Fruit fly (Drosophila melanogaster) whole organism, embryonic: ENCODE measurements around the gene IntS9.

Experiments used
- CG11723 ChIP-seq: fragments of 200-800 bp; sonication (Bioruptor generic); optimal IDR thresholded peaks from 2 replicates; lab custom pipeline; 2017; ENCODE audit warnings: missing biosample characterization, mild to moderate bottlenecking, missing genetic modification characterization
- CG13287 ChIP-seq: fragments of 200-800 bp; sonication (Bioruptor generic); IDR thresholded peaks from 2 replicates; pipeline ENCODE4 v1.3.6; 2022; ENCODE audit warnings: missing biosample characterization, missing genetic modification characterization; ENCODE audit not compliant: partially characterized antibody
- CG17912 ChIP-seq: fragments of 200-800 bp; sonication (Bioruptor generic); optimal IDR thresholded peaks from 2 replicates; lab custom pipeline; 2018; ENCODE audit warnings: missing biosample characterization, mild to moderate bottlenecking, missing genetic modification characterization
- CHES-1-like ChIP-seq: fragments of 200-800 bp; sonication (Bioruptor generic); optimal IDR thresholded peaks from 2 replicates; lab custom pipeline; 2016; ENCODE audit warnings: missing biosample characterization, missing genetic modification characterization
- H15 ChIP-seq: fragments of 200-800 bp; sonication (Bioruptor generic); IDR thresholded peaks from 3 replicates; pipeline ENCODE4 v1.3.6; 2022; ENCODE audit warnings: missing biosample characterization, missing genetic modification characterization
- Hmr ChIP-seq: fragments of 200-800 bp; sonication (Bioruptor generic); optimal IDR thresholded peaks from 3 replicates; lab custom pipeline; 2017; ENCODE audit warnings: mild to moderate bottlenecking, missing biosample characterization, missing genetic modification reagents, missing genetic modification characterization
- NFAT ChIP-seq: fragments of 200-800 bp; sonication (Bioruptor generic); IDR thresholded peaks from 2 replicates; pipeline ENCODE4 v1.3.6; 2022; ENCODE audit warnings: missing biosample characterization, missing genetic modification characterization
- dmrt11E ChIP-seq: fragments of 200-800 bp; sonication (Bioruptor generic); optimal IDR thresholded peaks from 3 replicates; lab custom pipeline; 2018; ENCODE audit warnings: missing biosample characterization, mild to moderate bottlenecking, missing genetic modification characterization, moderate library complexity
- p53 ChIP-seq: fragments of 200-800 bp; sonication (Bioruptor generic); optimal IDR thresholded peaks from 2 replicates; lab custom pipeline; 2016; ENCODE audit warnings: missing biosample characterization, missing genetic modification characterization
- ranshi ChIP-seq: fragments of 200-800 bp; sonication (Bioruptor generic); IDR thresholded peaks from 2 replicates; pipeline ENCODE4 v1.3.6; 2022; ENCODE audit warnings: missing biosample characterization, missing genetic modification characterization
- scrt ChIP-seq: fragments of 200-800 bp; sonication (Bioruptor generic); optimal IDR thresholded peaks from 2 replicates; lab custom pipeline; 2018; ENCODE audit warnings: missing biosample characterization, mild to moderate bottlenecking, missing genetic modification characterization, moderate library complexity
- zf30C ChIP-seq: fragments of 200-800 bp; sonication (Bioruptor generic); optimal IDR thresholded peaks from 3 replicates; lab custom pipeline; 2018; ENCODE audit warnings: missing biosample characterization, mild to moderate bottlenecking, missing genetic modification characterization

dm6 chr3L:16145931-16146538 is 40.6 kb upstream of the IntS9 start:
- TF ChIP-seq NFAT (no peak), ranshi (GFP tag; lab: Robert Waterston, UW) (no peak), CG13287 (GFP tag; lab: Robert Waterston, UW) (no peak), CG11723 (GFP tag; lab: Kevin White, UChicago) (no peak), H15 (GFP tag; lab: Robert Waterston, UW) (no peak), dmrt11E (tag; lab: Kevin White, UChicago) (no peak), CG17912 (GFP tag; lab: Kevin White, UChicago) (no peak), Hmr (no peak), CHES-1-like (no peak), scrt (GFP tag; lab: Kevin White, UChicago) (no peak), p53 (GFP tag; lab: Kevin White, UChicago) (no peak), zf30C (GFP tag; lab: Kevin White, UChicago) (no peak)
